Worm (Caenorhabditis elegans) whole organism, L4 larva: ENCODE results near the gene K01D12.9.

Experiments used
- F37D6.2 ChIP-seq: sonication (generic microtip); optimal IDR thresholded peaks from 2 replicates; lab custom pipeline; 2016; ENCODE audit warnings: mild to moderate bottlenecking, missing genetic modification characterization, missing compliant biosample characterization
- R02D3.7 ChIP-seq: fragments of 150-350 bp; sonication (generic microtip); optimal IDR thresholded peaks from 3 replicates; lab custom pipeline; 2014; ENCODE audit warnings: missing biosample characterization, missing genetic modification characterization
- T20F7.1 ChIP-seq: fragments of 200-800 bp; sonication (Bioruptor generic); optimal IDR thresholded peaks from 2 replicates; lab custom pipeline; 2018; ENCODE audit warnings: mild to moderate bottlenecking, missing genetic modification characterization, missing compliant biosample characterization
- Y105C5A.15 ChIP-seq: fragments of 200-800 bp; sonication (Bioruptor generic); IDR thresholded peaks from 2 replicates; pipeline ENCODE4 v1.3.6; 2022; ENCODE audit warnings: missing genetic modification characterization, missing compliant biosample characterization
- Y48G9A.11 ChIP-seq: fragments of 200-800 bp; sonication (Bioruptor generic); IDR thresholded peaks from 2 replicates; pipeline ENCODE4 v1.3.6; 2022; ENCODE audit warnings: missing genetic modification reagents, missing genetic modification characterization, missing compliant biosample characterization
- Y75B8A.6 ChIP-seq: fragments of 200-800 bp; sonication (Bioruptor generic); IDR thresholded peaks from 2 replicates; pipeline ENCODE4 v1.3.6; 2022; ENCODE audit warnings: missing genetic modification reagents, missing genetic modification characterization, missing compliant biosample characterization
- ZK337.2 ChIP-seq: fragments of 200-800 bp; sonication (Bioruptor generic); IDR thresholded peaks from 2 replicates; pipeline ENCODE4 v1.3.6; 2022; ENCODE audit warnings: missing genetic modification reagents, missing genetic modification characterization, missing compliant biosample characterization
- attf-4 ChIP-seq: sonication (generic microtip); optimal IDR thresholded peaks from 3 replicates; lab custom pipeline; 2017; ENCODE audit warnings: missing biosample characterization, missing genetic modification characterization
- ceh-28 ChIP-seq: fragments of 150-350 bp; optimal IDR thresholded peaks from 2 replicates; lab custom pipeline; 2014; ENCODE audit warnings: missing biosample characterization, missing genetic modification reagents, missing genetic modification characterization
- ceh-44 ChIP-seq: fragments of 200-800 bp; sonication (Bioruptor generic); IDR thresholded peaks from 2 replicates; pipeline ENCODE4 v1.3.6; 2022; ENCODE audit warnings: missing genetic modification reagents, missing genetic modification characterization, missing compliant biosample characterization
- daf-8 ChIP-seq: fragments of 200-800 bp; sonication (Bioruptor generic); IDR thresholded peaks from 2 replicates; pipeline ENCODE4 v1.3.6; 2022; ENCODE audit warnings: missing genetic modification characterization, missing compliant biosample characterization
- dmd-8 ChIP-seq: fragments of 200-800 bp; sonication (Bioruptor generic); IDR thresholded peaks from 2 replicates; pipeline ENCODE4 v1.3.6; 2022; ENCODE audit warnings: missing genetic modification characterization, missing compliant biosample characterization
- dmd-9 ChIP-seq: fragments of 200-800 bp; sonication (Bioruptor generic); IDR thresholded peaks from 2 replicates; pipeline ENCODE4 v1.3.6; 2022; ENCODE audit warnings: missing genetic modification reagents, missing genetic modification characterization, missing compliant biosample characterization
- dpl-1 ChIP-seq: fragments of 150-350 bp; optimal IDR thresholded peaks from 2 replicates; lab custom pipeline; 2014; ENCODE audit warnings: missing biosample characterization, missing genetic modification reagents, missing genetic modification characterization
- dve-1 ChIP-seq: sonication (generic microtip); optimal IDR thresholded peaks from 2 replicates; lab custom pipeline; 2017; ENCODE audit warnings: antibody characterized with exemption, mild to moderate bottlenecking, missing genetic modification characterization, missing compliant biosample characterization; ENCODE audit not compliant: insufficient read depth
- egl-43 ChIP-seq: fragments of 200-800 bp; sonication (Bioruptor generic); IDR thresholded peaks from 2 replicates; pipeline ENCODE4 v1.3.6; 2022; ENCODE audit warnings: missing genetic modification reagents, missing genetic modification characterization, missing compliant biosample characterization
- gei-8 ChIP-seq: fragments of 200-800 bp; sonication (Bioruptor generic); optimal IDR thresholded peaks from 2 replicates; lab custom pipeline; 2018; ENCODE audit warnings: mild to moderate bottlenecking, missing genetic modification characterization, missing compliant biosample characterization
- hif-1 ChIP-seq, 2 experiments: sonication (generic microtip); optimal IDR thresholded peaks; 2 replicates each; lab custom pipeline; 2016 to 2017; ENCODE audit warnings: missing compliant biosample characterization in 2 of 2, missing genetic modification characterization in 2 of 2, missing genetic modification reagents in 2 of 2, missing genotype in 2 of 2, mild to moderate bottlenecking in 1 of 2
- hlh-11 ChIP-seq: fragments of 200-800 bp; sonication (Bioruptor generic); optimal IDR thresholded peaks from 2 replicates; lab custom pipeline; 2018; ENCODE audit warnings: mild to moderate bottlenecking, missing genetic modification characterization, missing compliant biosample characterization
- hlh-30 ChIP-seq: sonication (generic microtip); optimal IDR thresholded peaks from 2 replicates; lab custom pipeline; 2017; ENCODE audit warnings: antibody characterized with exemption, mild to moderate bottlenecking, missing genetic modification characterization, missing compliant biosample characterization; ENCODE audit not compliant: insufficient read depth
- lin-13 ChIP-seq: fragments of 150-350 bp; optimal IDR thresholded peaks from 2 replicates; lab custom pipeline; 2014; ENCODE audit warnings: missing biosample characterization, missing genetic modification reagents, missing genetic modification characterization
- lin-15B ChIP-seq: fragments of 150-350 bp; sonication (generic microtip); optimal IDR thresholded peaks from 3 replicates; lab custom pipeline; 2014; ENCODE audit warnings: missing biosample characterization, missing genetic modification characterization
- lin-29 ChIP-seq: fragments of 200-800 bp; sonication (Bioruptor generic); IDR thresholded peaks from 2 replicates; pipeline ENCODE4 v1.3.6; 2022; ENCODE audit warnings: missing genetic modification reagents, missing genetic modification characterization, missing compliant biosample characterization
- lsy-2 ChIP-seq, 2 experiments: fragments of 150-350 bp in 1 of 2; sonication (generic microtip) in 1 of 2; optimal IDR thresholded peaks; 2 replicates each; lab custom pipeline; 2014 to 2017; ENCODE audit warnings: missing biosample characterization in 2 of 2, missing genetic modification characterization in 2 of 2
- madf-5 ChIP-seq, 2 experiments: fragments of 200-800 bp; sonication (Bioruptor generic); IDR thresholded peaks; 2 replicates each; pipeline ENCODE4 v1.3.6; 2022; ENCODE audit warnings: missing compliant biosample characterization in 2 of 2, missing genetic modification characterization in 2 of 2
- mxl-2 ChIP-seq: fragments of 200-800 bp; sonication (Bioruptor generic); conservative IDR thresholded peaks from 2 replicates; pipeline ENCODE4 v1.3.6; 2022; ENCODE audit warnings: missing genetic modification reagents, missing genetic modification characterization, missing compliant biosample characterization
- mxl-3 ChIP-seq: fragments of 200-800 bp; sonication (Bioruptor generic); optimal IDR thresholded peaks from 2 replicates; lab custom pipeline; 2018; ENCODE audit warnings: mild to moderate bottlenecking, missing genetic modification characterization, missing compliant biosample characterization
- nhr-10 ChIP-seq: fragments of 150-350 bp; optimal IDR thresholded peaks from 2 replicates; lab custom pipeline; 2014; ENCODE audit warnings: missing biosample characterization, missing genetic modification characterization
- nhr-237 ChIP-seq: sonication (generic microtip); optimal IDR thresholded peaks from 2 replicates; lab custom pipeline; 2017; ENCODE audit warnings: missing biosample characterization, missing genetic modification characterization
- nhr-41 ChIP-seq: fragments of 200-800 bp; sonication (Bioruptor generic); IDR thresholded peaks from 2 replicates; pipeline ENCODE4 v1.3.6; 2022; ENCODE audit warnings: missing genetic modification reagents, missing genetic modification characterization, missing compliant biosample characterization
- nhr-42 ChIP-seq: fragments of 200-800 bp; sonication (Bioruptor generic); IDR thresholded peaks from 2 replicates; pipeline ENCODE4 v1.3.6; 2022; ENCODE audit warnings: missing genetic modification characterization, missing compliant biosample characterization
- nhr-48 ChIP-seq: sonication (generic microtip); optimal IDR thresholded peaks from 2 replicates; lab custom pipeline; 2016; ENCODE audit warnings: mild to moderate bottlenecking, missing genetic modification characterization, missing compliant biosample characterization
- nhr-6 ChIP-seq: fragments of 150-350 bp; optimal IDR thresholded peaks from 2 replicates; lab custom pipeline; 2014; ENCODE audit warnings: missing biosample characterization, missing genetic modification characterization
- nhr-76 ChIP-seq: fragments of 150-350 bp; optimal IDR thresholded peaks from 2 replicates; lab custom pipeline; 2014; ENCODE audit warnings: missing biosample characterization, missing genetic modification characterization
- php-3 ChIP-seq: fragments of 200-800 bp; sonication (Bioruptor generic); IDR thresholded peaks from 2 replicates; pipeline ENCODE4 v1.3.6; 2022; ENCODE audit warnings: missing genetic modification reagents, missing genetic modification characterization, missing compliant biosample characterization
- rbr-2 ChIP-seq: sonication (generic microtip); optimal IDR thresholded peaks from 2 replicates; lab custom pipeline; 2016; ENCODE audit warnings: missing genotype, missing genetic modification characterization, missing compliant biosample characterization
- sdz-12 ChIP-seq: fragments of 200-800 bp; sonication (Bioruptor generic); optimal IDR thresholded peaks from 2 replicates; lab custom pipeline; 2018; ENCODE audit warnings: mild to moderate bottlenecking, missing genetic modification characterization, missing compliant biosample characterization
- skn-1 ChIP-seq: fragments of 150-350 bp; optimal IDR thresholded peaks from 2 replicates; lab custom pipeline; 2014; ENCODE audit warnings: missing biosample characterization, missing genetic modification characterization
- tag-97 ChIP-seq: fragments of 200-800 bp; sonication (Bioruptor generic); IDR thresholded peaks from 2 replicates; pipeline ENCODE4 v1.3.6; 2022; ENCODE audit warnings: missing genetic modification characterization, missing compliant biosample characterization
- tra-1 ChIP-seq: fragments of 200-800 bp; sonication (Bioruptor generic); IDR thresholded peaks from 2 replicates; pipeline ENCODE4 v1.3.6; 2022; ENCODE audit warnings: missing genetic modification reagents, missing genetic modification characterization, missing compliant biosample characterization
- unc-130 ChIP-seq: sonication (generic microtip); optimal IDR thresholded peaks from 2 replicates; lab custom pipeline; 2016; ENCODE audit warnings: missing genetic modification reagents, missing genetic modification characterization, missing compliant biosample characterization
- unc-39 ChIP-seq: sonication (generic microtip); optimal IDR thresholded peaks from 2 replicates; lab custom pipeline; 2017; ENCODE audit warnings: missing biosample characterization, missing genetic modification characterization
- zfp-3 ChIP-seq: fragments of 200-800 bp; sonication (Bioruptor generic); conservative IDR thresholded peaks from 2 replicates; pipeline ENCODE4 v1.3.6; 2022; ENCODE audit warnings: missing genetic modification reagents, missing genetic modification characterization, missing compliant biosample characterization
- ztf-7 ChIP-seq: fragments of 150-350 bp; optimal IDR thresholded peaks from 2 replicates; lab custom pipeline; 2014; ENCODE audit warnings: missing biosample characterization, missing genetic modification characterization

K01D12.9 gene

DNA sequence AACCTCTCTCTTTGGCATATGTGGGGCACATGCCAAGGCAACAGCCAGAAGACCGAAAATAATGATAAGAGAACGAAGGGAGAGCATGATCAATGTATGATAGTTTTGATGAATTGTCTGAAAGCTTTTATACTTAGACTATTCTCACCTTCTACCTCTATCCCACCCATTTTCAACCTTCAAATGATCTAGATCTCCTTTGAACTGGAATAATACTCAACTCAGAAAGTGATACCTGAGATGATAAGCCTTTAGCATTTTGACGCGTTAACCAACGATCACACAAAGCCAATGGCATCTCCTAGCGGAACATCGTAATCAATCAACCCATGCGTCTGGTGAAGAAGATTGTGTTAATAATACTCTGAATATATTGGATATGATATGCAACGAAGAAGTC, at the start of gene K01D12.9:
Gene K01D12.9, minus strand, starts transcription at position 101 of the 400 bp plus-strand sequence.
- no peak for TF ChIP-seq hif-1 (tag; optimal IDR thresholded peaks at IDR 0.05; lab: Kevin White, UChicago)
- peak; percentile 2 for TF ChIP-seq nhr-48 (tag; lab: Kevin White, UChicago)
- TF ChIP-seq ZK337.2 (GFP tag; lab: Robert Waterston, UW) = no peak

DNA sequence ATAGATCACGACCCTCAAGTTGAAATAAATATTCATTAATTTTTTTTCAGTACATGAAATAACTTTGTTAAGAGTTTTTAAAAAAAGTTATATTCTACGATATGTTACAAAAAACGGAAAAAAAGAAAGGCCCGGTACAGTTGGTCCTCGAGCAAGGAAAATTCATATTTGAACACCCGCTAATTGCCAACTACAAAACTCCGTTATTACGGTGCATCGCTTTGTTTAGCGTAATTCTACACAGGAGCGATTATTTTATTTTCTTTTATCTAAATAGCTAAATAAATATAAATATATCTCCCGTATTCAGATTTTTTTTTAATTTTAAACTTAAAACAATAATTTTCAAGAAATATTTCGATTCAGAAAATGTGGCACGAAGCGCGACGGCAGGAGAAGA, 46.0 kb upstream of the K01D12.9 start, which contains the start of gene F28C1.1:
Gene F28C1.1, plus strand, starts transcription at position 365 of the 400 bp plus-strand sequence.
- peak; percentile 93 for TF ChIP-seq T20F7.1 (GFP tag; lab: Kevin White, UChicago)
- no peak for TF ChIP-seq nhr-41 (GFP tag; lab: Robert Waterston, UW)
- TF ChIP-seq egl-43 (GFP tag; lab: Robert Waterston, UW) = no peak
- no peak for TF ChIP-seq ZK337.2 (GFP tag; lab: Robert Waterston, UW)
- no peak for TF ChIP-seq skn-1 (tag; lab: Kevin White, UChicago)
- TF ChIP-seq F37D6.2 (tag; lab: Kevin White, UChicago) = no peak
- TF ChIP-seq unc-39 (tag; lab: Kevin White, UChicago) = no peak
- no peak for TF ChIP-seq mxl-3
- peak; percentile 55 for TF ChIP-seq nhr-6 (tag; lab: Kevin White, UChicago)
- no peak for TF ChIP-seq Y105C5A.15 (GFP tag; lab: Robert Waterston, UW)
- TF ChIP-seq tra-1 = no peak
- TF ChIP-seq dpl-1 = peak; percentile 84
- no peak for TF ChIP-seq ceh-28 (tag; lab: Kevin White, UChicago)
- TF ChIP-seq lin-13 (GFP tag; lab: Kevin White, UChicago) = no peak
- no peak for TF ChIP-seq daf-8
- no peak for TF ChIP-seq hif-1 (tag; optimal IDR thresholded peaks at IDR 0.05; lab: Kevin White, UChicago)
- TF ChIP-seq php-3 (GFP tag; lab: Robert Waterston, UW) = no peak
- TF ChIP-seq Y48G9A.11 (GFP tag; lab: Robert Waterston, UW) = peak; percentile 92
- TF ChIP-seq attf-4 (tag; lab: Kevin White, UChicago) = no peak
- TF ChIP-seq ceh-44 = no peak
- peak; percentile 16 for TF ChIP-seq R02D3.7
- TF ChIP-seq mxl-2 (GFP tag; lab: Robert Waterston, UW) = no peak

DNA sequence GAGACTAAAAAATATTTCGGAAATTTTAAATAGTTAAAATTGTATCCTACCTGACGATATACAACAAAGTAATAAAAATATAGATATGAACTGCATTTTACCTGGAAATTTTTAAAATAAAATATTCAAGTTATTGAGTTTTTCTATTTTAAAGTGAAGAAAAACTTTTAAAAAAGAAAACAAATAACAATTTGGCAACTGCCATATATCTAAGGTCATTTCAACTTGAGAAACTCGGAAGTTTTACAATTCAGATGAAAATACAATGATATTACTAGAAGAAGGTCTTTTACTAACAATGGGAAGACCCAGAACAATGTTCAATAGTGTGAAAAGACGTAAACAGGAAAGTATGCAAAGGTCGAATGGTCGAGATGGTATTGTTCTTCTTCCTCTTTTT, 45.5 kb upstream of the K01D12.9 start, which contains the start of gene C54D10.10:
Gene C54D10.10, minus strand, starts transcription at position 101 of the 400 bp plus-strand sequence.
- no peak for TF ChIP-seq lin-29 (GFP tag; lab: Robert Waterston, UW)
- TF ChIP-seq sdz-12 (GFP tag; lab: Kevin White, UChicago) = no peak
- TF ChIP-seq ceh-44 = no peak
- no peak for TF ChIP-seq Y105C5A.15 (GFP tag; lab: Robert Waterston, UW)
- no peak for TF ChIP-seq unc-130
- TF ChIP-seq hlh-11 (tag; lab: Kevin White, UChicago) = no peak
- no peak for TF ChIP-seq daf-8
- no peak for TF ChIP-seq hlh-30 (tag; lab: Kevin White, UChicago)
- TF ChIP-seq Y75B8A.6 = no peak
- TF ChIP-seq nhr-76 = no peak

DNA sequence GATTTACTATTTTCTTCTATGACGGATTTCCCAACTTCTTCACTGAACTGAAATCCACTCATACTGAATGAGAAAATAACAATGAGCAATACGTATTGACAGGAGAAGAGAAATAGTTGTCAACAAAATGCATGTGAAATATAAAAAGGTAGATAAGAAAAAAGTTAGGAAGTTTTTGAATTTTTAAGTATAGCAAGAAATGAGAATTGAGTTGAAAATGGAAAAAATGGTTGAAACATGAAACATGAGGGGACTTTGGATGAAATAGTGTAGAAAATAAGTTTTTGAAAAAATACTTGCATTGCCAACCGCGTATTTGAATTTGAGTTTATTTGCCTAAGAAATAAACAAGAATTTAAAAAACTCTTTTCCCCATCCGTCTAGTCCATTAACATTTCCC, 42.5 kb upstream of the K01D12.9 start, which contains the start of the genes pals-38 and C54D10.9:
Gene pals-38, minus strand, starts transcription at position 101 of the 400 bp plus-strand sequence.
Gene C54D10.9, plus strand, starts transcription at position 259 of the 400 bp plus-strand sequence.
- TF ChIP-seq zfp-3 (GFP tag; lab: Robert Waterston, UW) = no peak
- TF ChIP-seq rbr-2 (tag; lab: Kevin White, UChicago) = no peak
- TF ChIP-seq nhr-42 (GFP tag; lab: Robert Waterston, UW) = no peak
- no peak for TF ChIP-seq tag-97 (GFP tag; lab: Robert Waterston, UW)
- TF ChIP-seq hlh-30 (tag; lab: Kevin White, UChicago) = no peak
- no peak for TF ChIP-seq Y48G9A.11 (GFP tag; lab: Robert Waterston, UW)
- no peak for TF ChIP-seq lsy-2 (tag; optimal IDR thresholded peaks at IDR 0.05; lab: Kevin White, UChicago)
- TF ChIP-seq dve-1 (tag; lab: Kevin White, UChicago) = no peak
- TF ChIP-seq ztf-7 = no peak
- no peak for TF ChIP-seq nhr-10 (tag; lab: Kevin White, UChicago)
- no peak for TF ChIP-seq lin-15B (tag; lab: Kevin White, UChicago)
- TF ChIP-seq hif-1 (tag; optimal IDR thresholded peaks at IDR 0.05; lab: Kevin White, UChicago) = no peak
- no peak for TF ChIP-seq dmd-9 (GFP tag; lab: Robert Waterston, UW)
- TF ChIP-seq nhr-237 (tag; lab: Kevin White, UChicago) = no peak
- no peak for TF ChIP-seq dmd-8 (GFP tag; lab: Robert Waterston, UW)
- no peak for TF ChIP-seq madf-5 (GFP tag; IDR thresholded peaks at IDR 0.05; lab: Robert Waterston, UW)
- TF ChIP-seq mxl-2 (GFP tag; lab: Robert Waterston, UW) = no peak
- TF ChIP-seq gei-8 (GFP tag; lab: Kevin White, UChicago) = no peak
